Fruit fly (Drosophila melanogaster): ENCODE results near the gene Aos1.
A peak's percentile ranks its signal among the peaks of the same experiment; 100 is the strongest.
"Not testable (repeated sequence)": the region's sequence is repeated elsewhere in the genome, so short reads cannot be mapped to it uniquely, and the experiment has no call there.

The Aos1 gene

DNA sequence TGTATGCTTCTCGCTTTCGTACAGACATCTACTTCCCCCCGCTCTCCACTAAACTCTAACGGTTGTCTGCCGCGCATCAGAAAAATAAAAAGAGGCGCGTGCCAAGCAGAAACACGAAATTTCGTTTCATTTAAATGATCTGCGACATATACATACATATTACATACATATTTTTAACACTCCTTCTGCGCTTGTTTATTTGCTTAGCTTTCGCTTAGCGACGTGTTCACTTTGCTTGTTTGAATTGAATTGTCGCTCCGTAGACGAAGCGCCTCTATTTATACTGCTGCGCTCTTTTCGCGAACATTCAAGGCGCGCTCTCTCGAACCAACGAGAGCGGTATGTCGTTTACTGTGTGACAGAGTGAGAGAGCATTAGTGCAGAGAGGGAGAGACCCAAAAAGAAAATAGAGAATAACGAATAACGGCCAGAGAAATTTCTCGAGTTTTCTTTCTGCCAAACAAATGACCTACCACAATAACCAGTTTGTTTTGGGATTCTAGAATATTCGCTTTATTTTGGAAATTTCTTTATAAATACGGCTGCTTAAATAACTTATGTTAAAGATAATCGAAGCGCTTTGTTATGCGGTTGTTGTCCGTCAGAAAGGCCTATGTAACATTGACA is 43.7 kb upstream of the Aos1 start:
- TF ChIP-seq cg (GFP tag; optimal IDR thresholded peaks at IDR 0.05) (peak; percentile 41), Blimp-1 (GFP tag; optimal IDR thresholded peaks at IDR 0.05) (peak; percentile 18), Trl (optimal IDR thresholded peaks at IDR 0.05) (peak; percentile 71 to 86), Med (GFP tag) (peak; percentile 43), Tbp (GFP tag; optimal IDR thresholded peaks at IDR 0.05) (peak; percentile 63), CTCF (GFP tag; optimal IDR thresholded peaks at IDR 0.05) (peak; percentile 44), CG5180 (GFP tag; optimal IDR thresholded peaks at IDR 0.05) (peak; percentile 91), yki (optimal IDR thresholded peaks at IDR 0.05) (peak; percentile 15), onecut (GFP tag; IDR thresholded peaks at IDR 0.05) (peak; percentile 71), Gug (GFP tag; IDR thresholded peaks at IDR 0.05) (peak; percentile 53; the same call in 1 of the 4 replicates), sens (GFP tag) (peak; percentile 61), Deaf1 (tag; optimal IDR thresholded peaks at IDR 0.05) (peak; percentile 36), sug (tag; optimal IDR thresholded peaks at IDR 0.05) (peak; percentile 4), Jarid2 (GFP tag; optimal IDR thresholded peaks at IDR 0.05) (peak; percentile 88), nom (GFP tag; optimal IDR thresholded peaks at IDR 0.05) (peak; percentile 11)
- TF ChIP-seq Trl (GFP tag; optimal IDR thresholded peaks at IDR 0.05), result not testable (repeated sequence)

- peak; percentile 66 for TF ChIP-seq onecut (GFP tag; IDR thresholded peaks at IDR 0.05)
- peak in 1 of 2 experiments; percentile 70 for TF ChIP-seq Trl (optimal IDR thresholded peaks at IDR 0.05)
- TF ChIP-seq Trl (GFP tag; optimal IDR thresholded peaks at IDR 0.05), result not testable (repeated sequence)
These were observed 34.1 kb upstream of the Aos1 start, which contains the start of gene Hsp70Ba for dm6 chr3R:12467675-12468074. TSS of gene Hsp70Ba (minus strand) at chr3R:12467776.

dm6 chr3R:12465198-12465597 is 31.6 kb upstream of the Aos1 start, which contains the start of gene CG5608:
TSS of gene CG5608 (minus strand) at chr3R:12465298.
- not testable (repeated sequence) for TF ChIP-seq salm (tag; optimal IDR thresholded peaks at IDR 0.05); Dip3 (GFP tag; optimal IDR thresholded peaks at IDR 0.05); dimm (GFP tag; IDR thresholded peaks at IDR 0.05)

DNA sequence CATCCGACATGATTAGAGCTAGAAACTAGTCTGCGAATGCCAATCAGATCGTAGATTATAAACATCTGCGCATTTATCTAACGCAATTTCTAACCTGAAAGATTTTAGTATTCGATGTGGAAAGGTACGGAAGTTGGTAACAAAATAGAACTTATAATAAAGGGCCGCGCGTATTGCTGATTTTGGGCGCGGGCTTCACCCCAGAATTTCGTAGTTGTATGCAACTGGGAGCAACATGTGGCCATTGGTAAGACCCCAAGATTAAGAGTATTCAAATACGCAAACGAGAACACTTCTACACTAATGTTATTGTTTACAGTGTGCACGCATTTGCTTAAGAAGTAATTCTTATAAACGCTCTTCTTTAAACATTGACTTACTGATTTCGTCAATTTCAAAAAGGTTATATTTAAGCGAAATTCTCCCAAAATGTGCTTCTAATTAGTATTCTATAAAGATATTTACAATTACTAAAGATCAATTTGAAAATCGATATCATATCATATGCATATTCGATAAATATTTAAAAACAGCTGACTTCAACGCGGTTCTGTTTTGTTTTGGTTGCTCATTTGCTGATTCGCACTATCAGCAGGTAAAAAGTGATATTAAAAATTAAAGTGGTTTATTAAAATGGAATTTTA is 26.4 kb upstream of the Aos1 start, which contains the start of the genes CG5961 and Polr3C:
Gene CG5961 (minus strand): TSS at position 416 of the 644 bp plus-strand sequence.
Gene Polr3C (plus strand): TSS at position 536 of the 644 bp plus-strand sequence.
- TF ChIP-seq gsb (GFP tag; IDR thresholded peaks at IDR 0.05), result no peak
- TF ChIP-seq bigmax (GFP tag; optimal IDR thresholded peaks at IDR 0.05), result peak; percentile 74
- TF ChIP-seq CG5953 (GFP tag; IDR thresholded peaks at IDR 0.05), result no peak
- TF ChIP-seq CG1832 (GFP tag; optimal IDR thresholded peaks at IDR 0.05), result no peak
- no peak for TF ChIP-seq amos (GFP tag; IDR thresholded peaks at IDR 0.05; ENCODE audit: partially characterized antibody)
- no peak for TF ChIP-seq CG17385 (GFP tag; optimal IDR thresholded peaks at IDR 0.05)
- peak; percentile 10 for TF ChIP-seq CG17829 (tag; optimal IDR thresholded peaks at IDR 0.05)
- TF ChIP-seq CG8089 (GFP tag; optimal IDR thresholded peaks at IDR 0.05), result no peak
- no peak for TF ChIP-seq CG4404 (GFP tag; IDR thresholded peaks at IDR 0.05)
- TF ChIP-seq CG14014 (GFP tag; IDR thresholded peaks at IDR 0.05), result no peak
- peak; percentile 10 for TF ChIP-seq CG2120 (GFP tag; optimal IDR thresholded peaks at IDR 0.05)
- peak; percentile 71 for TF ChIP-seq MESR4 (GFP tag; optimal IDR thresholded peaks at IDR 0.05)
- TF ChIP-seq CG30020 (tag; optimal IDR thresholded peaks at IDR 0.05), result peak; percentile 13
- no peak for TF ChIP-seq NC2β (GFP tag; optimal IDR thresholded peaks at IDR 0.05)
- no peak for TF ChIP-seq CG4854 (GFP tag; optimal IDR thresholded peaks at IDR 0.05)
- peak; percentile 29 for TF ChIP-seq cg (GFP tag; optimal IDR thresholded peaks at IDR 0.05)
- no peak for TF ChIP-seq CG10959 (GFP tag; IDR thresholded peaks at IDR 0.05)
- TF ChIP-seq nom (GFP tag; optimal IDR thresholded peaks at IDR 0.05), result no peak
- no peak for TF ChIP-seq bowl (GFP tag; IDR thresholded peaks at IDR 0.05)
- TF ChIP-seq BEAF-32 (GFP tag; optimal IDR thresholded peaks at IDR 0.05), result peak; percentile 51
- no peak for TF ChIP-seq cad (GFP tag; optimal IDR thresholded peaks at IDR 0.05)
- no peak for TF ChIP-seq Adf1 (GFP tag; IDR thresholded peaks at IDR 0.05)
- TF ChIP-seq CG6272 (GFP tag; IDR thresholded peaks at IDR 0.05), result no peak
- TF ChIP-seq CG11723 (GFP tag; optimal IDR thresholded peaks at IDR 0.05), result no peak
- TF ChIP-seq hth (optimal IDR thresholded peaks at IDR 0.05), result no peak
- TF ChIP-seq CG7786 (GFP tag; optimal IDR thresholded peaks at IDR 0.05), result no peak
- TF ChIP-seq YL-1 (GFP tag; optimal IDR thresholded peaks at IDR 0.05), result peak; percentile 65
- no peak for TF ChIP-seq cwo (GFP tag; optimal IDR thresholded peaks at IDR 0.05)
- TF ChIP-seq CG17359 (tag; optimal IDR thresholded peaks at IDR 0.05), result no peak
